Worm (Caenorhabditis elegans) whole organism, young adult: ENCODE data around the gene srh-19.

Source experiments
- Y79H2A.3 ChIP-seq: fragments of 200-800 bp; sonication (Bioruptor generic); conservative IDR thresholded peaks from 2 replicates; pipeline ENCODE4 v1.3.6; 2022; ENCODE audit warnings: missing genetic modification reagents, missing genetic modification characterization, missing compliant biosample characterization
- bed-2 ChIP-seq: fragments of 200-800 bp; sonication (Bioruptor generic); IDR thresholded peaks from 2 replicates; pipeline ENCODE4 v1.3.6; 2022; ENCODE audit warnings: missing genetic modification reagents, missing genetic modification characterization, missing compliant biosample characterization
- dpl-1 ChIP-seq: fragments of 150-350 bp; optimal IDR thresholded peaks from 2 replicates; lab custom pipeline; 2014; ENCODE audit warnings: missing biosample characterization, missing genetic modification reagents, missing genetic modification characterization
- egl-44 ChIP-seq: fragments of 200-800 bp; sonication (Bioruptor generic); IDR thresholded peaks from 2 replicates; pipeline ENCODE4 v1.3.6; 2022; ENCODE audit warnings: missing genetic modification reagents, missing genetic modification characterization, missing compliant biosample characterization
- egrh-3 ChIP-seq: fragments of 200-800 bp; sonication (Bioruptor generic); IDR thresholded peaks from 2 replicates; pipeline ENCODE4 v1.3.6; 2022; ENCODE audit warnings: missing genetic modification reagents, missing genetic modification characterization, missing compliant biosample characterization
- hrde-1 ChIP-seq: sonication (generic microtip); optimal IDR thresholded peaks from 2 replicates; lab custom pipeline; 2016; ENCODE audit warnings: missing genetic modification characterization, mild to moderate bottlenecking, missing compliant biosample characterization, moderate library complexity, missing genotype, missing genetic modification reagents, borderline replicate concordance
- madf-3 ChIP-seq: fragments of 200-800 bp; sonication (Bioruptor generic); IDR thresholded peaks from 2 replicates; pipeline ENCODE4 v1.3.6; 2022; ENCODE audit warnings: missing genetic modification reagents, missing genetic modification characterization, missing compliant biosample characterization

DNA sequence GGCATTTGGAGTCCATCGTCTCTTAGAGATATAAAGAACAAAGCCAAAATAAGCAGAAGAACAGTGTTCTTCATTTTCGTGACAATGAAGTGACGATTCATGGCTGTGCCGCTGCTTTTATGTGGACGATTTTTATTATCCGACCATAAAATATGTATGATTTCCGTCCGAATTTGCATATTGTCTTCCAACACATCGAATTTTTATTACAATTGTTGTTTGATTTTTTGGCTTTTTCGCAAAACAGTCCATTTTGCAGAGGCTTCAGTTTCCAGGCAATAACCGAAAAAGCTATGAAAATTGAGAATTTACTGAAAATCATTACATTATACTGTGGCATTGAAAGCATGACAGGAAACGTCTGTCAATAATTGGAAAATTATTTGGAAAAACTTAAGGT, 28.4 kb upstream of the srh-19 start, which contains the start of gene F56C3.8:
- TF ChIP-seq Y79H2A.3 (GFP tag; lab: Robert Waterston, UW), result no peak
- no peak for TF ChIP-seq dpl-1 (GFP tag; lab: Kevin White, UChicago)
- no peak for TF ChIP-seq hrde-1 (tag; lab: Kevin White, UChicago)
- no peak for TF ChIP-seq bed-2 (GFP tag; lab: Robert Waterston, UW)
- TF ChIP-seq egrh-3 (GFP tag; lab: Robert Waterston, UW), result no peak
- TF ChIP-seq madf-3 (GFP tag; lab: Robert Waterston, UW), result no peak
- no peak for TF ChIP-seq egl-44 (GFP tag; lab: Robert Waterston, UW)
